Worm (Caenorhabditis elegans): ENCODE results near the gene F58D12.1.

DNA sequence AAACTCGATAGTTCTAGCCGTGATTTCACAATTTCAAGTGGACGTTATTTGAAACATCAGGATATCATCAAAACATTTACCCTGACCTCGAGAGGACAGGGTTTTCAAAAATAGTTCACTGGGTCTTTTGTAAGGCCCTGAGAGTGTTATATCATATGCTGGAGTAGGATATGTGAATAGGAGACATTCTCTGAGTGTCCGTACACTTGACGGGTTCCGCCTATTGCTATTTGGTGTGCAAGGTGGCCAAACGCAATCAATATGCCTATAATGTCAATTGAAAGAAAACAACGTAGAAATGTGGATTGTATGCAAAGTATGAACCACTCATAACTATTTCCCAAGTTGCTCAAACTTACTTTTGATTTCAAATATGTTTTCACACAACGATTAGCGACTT is 48.0 kb downstream of the F58D12.1 start:
- TF ChIP-seq fos-1 (tag; optimal IDR thresholded peaks at IDR 0.05) (no peak), ama-1 (optimal IDR thresholded peaks at IDR 0.05) (no peak), nhr-11 (tag; optimal IDR thresholded peaks at IDR 0.05) (no peak), alr-1 (tag; optimal IDR thresholded peaks at IDR 0.05) (no peak), nhr-6 (tag; optimal IDR thresholded peaks at IDR 0.05) (no peak), nhr-10 (tag; optimal IDR thresholded peaks at IDR 0.05) (no peak), nhr-237 (tag; optimal IDR thresholded peaks at IDR 0.05) (no peak), mdl-1 (tag; optimal IDR thresholded peaks at IDR 0.05) (no peak)
